Worm (Caenorhabditis elegans) whole organism, early embryonic: ENCODE data around the gene clc-6.

Experiments
- B0310.2 ChIP-seq: sonication (generic microtip); optimal IDR thresholded peaks from 2 replicates; lab custom pipeline; 2016; ENCODE audit warnings: mild to moderate bottlenecking, missing genetic modification characterization, missing compliant biosample characterization
- F13C5.2 ChIP-seq: sonication (generic microtip); optimal IDR thresholded peaks from 2 replicates; lab custom pipeline; 2017; ENCODE audit warnings: mild to moderate bottlenecking, missing genetic modification characterization, inconsistent platforms, missing compliant biosample characterization
- aly-1 ChIP-seq: sonication (generic microtip); optimal IDR thresholded peaks from 2 replicates; lab custom pipeline; 2016; ENCODE audit warnings: missing genetic modification characterization, missing compliant biosample characterization
- ama-1 ChIP-seq: fragments of 150-350 bp; optimal IDR thresholded peaks from 2 replicates; lab custom pipeline; 2014
- ceh-13 ChIP-seq: fragments of 200-800 bp; sonication (Bioruptor generic); optimal IDR thresholded peaks from 2 replicates; lab custom pipeline; 2018; ENCODE audit warnings: mild to moderate bottlenecking, missing genetic modification characterization, missing compliant biosample characterization
- ceh-36 ChIP-seq: sonication (generic microtip); optimal IDR thresholded peaks from 2 replicates; lab custom pipeline; 2016; ENCODE audit warnings: missing genetic modification characterization, inconsistent platforms, missing compliant biosample characterization
- ets-7 ChIP-seq: sonication (generic microtip); optimal IDR thresholded peaks from 2 replicates; lab custom pipeline; 2016; ENCODE audit warnings: missing genotype, missing genetic modification characterization, missing compliant biosample characterization
- flt-1 ChIP-seq: fragments of 200-800 bp; sonication (Bioruptor generic); IDR thresholded peaks from 2 replicates; pipeline ENCODE4 v1.3.6; 2022; ENCODE audit warnings: missing genetic modification characterization, missing compliant biosample characterization
- hmbx-1 ChIP-seq: sonication (generic microtip); optimal IDR thresholded peaks from 2 replicates; lab custom pipeline; 2016; ENCODE audit warnings: mild to moderate bottlenecking, missing genetic modification characterization, missing compliant biosample characterization
- hmg-4 ChIP-seq: fragments of 200-800 bp; sonication (Bioruptor generic); optimal IDR thresholded peaks from 2 replicates; lab custom pipeline; 2018; ENCODE audit warnings: mild to moderate bottlenecking, missing genetic modification characterization, missing compliant biosample characterization
- hnd-1 ChIP-seq: sonication (generic microtip); optimal IDR thresholded peaks from 2 replicates; lab custom pipeline; 2016; ENCODE audit warnings: missing genetic modification characterization, missing compliant biosample characterization
- pes-1 ChIP-seq: fragments of 200-800 bp; sonication (Bioruptor generic); IDR thresholded peaks from 2 replicates; pipeline ENCODE4 v1.3.6; 2022; ENCODE audit warnings: missing genetic modification reagents, missing genetic modification characterization, missing compliant biosample characterization
- scrt-1 ChIP-seq: fragments of 200-800 bp; sonication (Bioruptor generic); IDR thresholded peaks from 2 replicates; pipeline ENCODE4 v1.3.6; 2022; ENCODE audit warnings: missing genetic modification characterization, missing compliant biosample characterization
- sea-1 ChIP-seq: fragments of 200-800 bp; sonication (Bioruptor generic); conservative IDR thresholded peaks from 2 replicates; pipeline ENCODE4 v1.3.6; 2022; ENCODE audit warnings: missing genetic modification characterization, missing compliant biosample characterization
- tbx-11 ChIP-seq: fragments of 200-800 bp; sonication (Bioruptor generic); IDR thresholded peaks from 2 replicates; pipeline ENCODE4 v1.3.6; 2022; ENCODE audit warnings: missing genetic modification characterization, missing compliant biosample characterization
- tbx-37 ChIP-seq: fragments of 200-800 bp; sonication (Bioruptor generic); conservative IDR thresholded peaks from 2 replicates; pipeline ENCODE4 v1.3.6; 2022; ENCODE audit warnings: missing genetic modification reagents, missing genetic modification characterization, missing compliant biosample characterization
- tra-4 ChIP-seq: sonication (generic microtip); optimal IDR thresholded peaks from 2 replicates; lab custom pipeline; 2017; ENCODE audit warnings: missing genetic modification characterization, missing compliant biosample characterization

The clc-6 gene

ce11 chrV:11196109-11196508 is at the start of gene clc-6:
Gene clc-6 (minus strand): TSS chrV:11196209.
- TF ChIP-seq tra-4 (no peak), tbx-11 (GFP tag; lab: Robert Waterston, UW) (no peak), ets-7 (tag; lab: Kevin White, UChicago) (no peak), F13C5.2 (tag; lab: Kevin White, UChicago) (no peak), hmg-4 (no peak), ceh-36 (tag; lab: Kevin White, UChicago) (no peak), sea-1 (GFP tag; lab: Robert Waterston, UW) (no peak), hnd-1 (tag; lab: Kevin White, UChicago) (no peak), pes-1 (no peak), tbx-37 (GFP tag; lab: Robert Waterston, UW) (no peak), flt-1 (no peak), hmbx-1 (tag; lab: Kevin White, UChicago) (no peak), B0310.2 (tag; lab: Kevin White, UChicago) (no peak), aly-1 (tag; lab: Kevin White, UChicago) (no peak), scrt-1 (GFP tag; lab: Robert Waterston, UW) (no peak), ama-1 (no peak), ceh-13 (no peak)

ce11 chrV:11245029-11245428 is 49.0 kb upstream of the clc-6 start:
- TF ChIP-seq ets-7 (tag; lab: Kevin White, UChicago): no peak

ce11 chrV:11244539-11244938 is 48.5 kb upstream of the clc-6 start, which contains the start of gene mxl-1:
Gene mxl-1 (plus strand): TSS chrV:11244839.
- TF ChIP-seq B0310.2 (tag; lab: Kevin White, UChicago): no peak
- TF ChIP-seq hmg-4: no peak
- no peak for TF ChIP-seq sea-1 (GFP tag; lab: Robert Waterston, UW)
- no peak for TF ChIP-seq tbx-37 (GFP tag; lab: Robert Waterston, UW)
- no peak for TF ChIP-seq ceh-36 (tag; lab: Kevin White, UChicago)
- no peak for TF ChIP-seq ceh-13
- TF ChIP-seq aly-1 (tag; lab: Kevin White, UChicago): no peak
- no peak for TF ChIP-seq tra-4
- no peak for TF ChIP-seq flt-1
- TF ChIP-seq hnd-1 (tag; lab: Kevin White, UChicago): no peak
- no peak for TF ChIP-seq hmbx-1 (tag; lab: Kevin White, UChicago)
- no peak for TF ChIP-seq pes-1
- no peak for TF ChIP-seq ets-7 (tag; lab: Kevin White, UChicago)
- no peak for TF ChIP-seq scrt-1 (GFP tag; lab: Robert Waterston, UW)
- TF ChIP-seq tbx-11 (GFP tag; lab: Robert Waterston, UW): no peak
- no peak for TF ChIP-seq F13C5.2 (tag; lab: Kevin White, UChicago)
- no peak for TF ChIP-seq ama-1

ce11 chrV:11241580-11241979 is 45.6 kb upstream of the clc-6 start, which contains the start of gene pgap-1:
Gene pgap-1 (plus strand): TSS chrV:11241880.
- TF ChIP-seq pes-1 (no peak), tbx-37 (GFP tag; lab: Robert Waterston, UW) (no peak), sea-1 (GFP tag; lab: Robert Waterston, UW) (no peak), hnd-1 (tag; lab: Kevin White, UChicago) (no peak), aly-1 (tag; lab: Kevin White, UChicago) (no peak), B0310.2 (tag; lab: Kevin White, UChicago) (no peak), ceh-13 (no peak), tbx-11 (GFP tag; lab: Robert Waterston, UW) (no peak), ama-1 (no peak), hmbx-1 (tag; lab: Kevin White, UChicago) (no peak), hmg-4 (no peak), tra-4 (no peak)

- TF ChIP-seq pes-1 (no peak), ceh-36 (tag; lab: Kevin White, UChicago) (peak; percentile 69), tbx-37 (GFP tag; lab: Robert Waterston, UW) (peak; percentile 74), F13C5.2 (tag; lab: Kevin White, UChicago) (peak; percentile 90), aly-1 (tag; lab: Kevin White, UChicago) (no peak), ama-1 (no peak), sea-1 (GFP tag; lab: Robert Waterston, UW) (peak; percentile 75), B0310.2 (tag; lab: Kevin White, UChicago) (no peak), tbx-11 (GFP tag; lab: Robert Waterston, UW) (peak; percentile 69; the same call in 1 of the 2 replicates), ceh-13 (peak; percentile 65), hmbx-1 (tag; lab: Kevin White, UChicago) (peak; percentile 12), tra-4 (no peak), flt-1 (peak; percentile 76), hnd-1 (tag; lab: Kevin White, UChicago) (peak; percentile 43), ets-7 (tag; lab: Kevin White, UChicago) (peak; percentile 0), hmg-4 (peak; percentile 50), scrt-1 (GFP tag; lab: Robert Waterston, UW) (peak; percentile 55; the same call in 1 of the 2 replicates)
Observed at ce11 chrV:11239187-11239725, 43.2 kb upstream of the clc-6 start, which contains the start of the genes dvc-1 and ima-1. Gene dvc-1 (minus strand): TSS chrV:11239331. Gene ima-1 (plus strand): TSS chrV:11239675.

ce11 chrV:11235876-11236275 is 39.9 kb upstream of the clc-6 start:
- TF ChIP-seq tbx-11 (GFP tag; lab: Robert Waterston, UW) (no peak), flt-1 (no peak), aly-1 (tag; lab: Kevin White, UChicago) (no peak), sea-1 (GFP tag; lab: Robert Waterston, UW) (no peak), F13C5.2 (tag; lab: Kevin White, UChicago) (no peak), pes-1 (no peak), hmg-4 (no peak), tbx-37 (GFP tag; lab: Robert Waterston, UW) (no peak), ceh-13 (no peak), hnd-1 (tag; lab: Kevin White, UChicago) (no peak), B0310.2 (tag; lab: Kevin White, UChicago) (no peak), ceh-36 (tag; lab: Kevin White, UChicago) (no peak), scrt-1 (GFP tag; lab: Robert Waterston, UW) (no peak)

- TF ChIP-seq flt-1 (no peak), B0310.2 (tag; lab: Kevin White, UChicago) (no peak), F13C5.2 (tag; lab: Kevin White, UChicago) (no peak), tbx-37 (GFP tag; lab: Robert Waterston, UW) (no peak), ets-7 (tag; lab: Kevin White, UChicago) (no peak), tra-4 (no peak), hmg-4 (no peak), sea-1 (GFP tag; lab: Robert Waterston, UW) (no peak), ceh-13 (no peak), scrt-1 (GFP tag; lab: Robert Waterston, UW) (no peak), aly-1 (tag; lab: Kevin White, UChicago) (no peak), hmbx-1 (tag; lab: Kevin White, UChicago) (no peak), hnd-1 (tag; lab: Kevin White, UChicago) (no peak), tbx-11 (GFP tag; lab: Robert Waterston, UW) (no peak), ceh-36 (tag; lab: Kevin White, UChicago) (no peak), ama-1 (no peak)
Observed at ce11 chrV:11234350-11234749, 38.3 kb upstream of the clc-6 start, which contains the start of gene T19B10.5. Gene T19B10.5 (plus strand): TSS chrV:11234650.
